Fruit fly (Drosophila melanogaster): ENCODE results near the gene CG32447.

The CG32447 gene

DNA sequence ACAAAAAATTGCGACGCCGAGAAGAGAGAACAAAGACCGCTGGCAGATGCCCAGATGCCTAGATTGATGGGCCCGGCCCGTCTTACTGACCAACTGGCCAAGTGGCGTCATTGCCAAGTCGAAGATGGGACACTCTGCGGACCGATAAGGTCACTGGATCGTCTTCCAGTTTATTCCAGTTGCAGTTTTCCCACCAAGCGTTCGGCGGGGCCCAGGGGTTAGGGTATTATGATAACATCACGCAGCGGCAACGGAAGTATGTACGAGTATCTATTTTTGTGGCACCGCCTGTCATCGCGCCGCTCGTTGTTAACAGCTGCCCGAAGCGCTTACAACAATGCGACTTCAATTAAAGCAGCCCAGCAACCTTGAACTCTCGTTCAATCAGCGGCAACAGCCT is 6.1 kb downstream of the CG32447 start:
- TF ChIP-seq cnc (optimal IDR thresholded peaks at IDR 0.05) (no peak), CG1620 (GFP tag; optimal IDR thresholded peaks at IDR 0.05) (no peak), Mnt (GFP tag; optimal IDR thresholded peaks at IDR 0.05) (no peak), CG12768 (GFP tag; optimal IDR thresholded peaks at IDR 0.05) (no peak), pad (GFP tag; optimal IDR thresholded peaks at IDR 0.05) (no peak), toe (GFP tag; optimal IDR thresholded peaks at IDR 0.05) (no peak), CG11617 (GFP tag; optimal IDR thresholded peaks at IDR 0.05) (no peak), kay (GFP tag; ENCODE audit: borderline replicate concordance) (no peak), Crg-1 (GFP tag; optimal IDR thresholded peaks at IDR 0.05) (no peak), tj (GFP tag; optimal IDR thresholded peaks at IDR 0.05) (no peak), Hr96 (GFP tag; optimal IDR thresholded peaks at IDR 0.05) (no peak), Clk (GFP tag; optimal IDR thresholded peaks at IDR 0.05) (no peak), cic (GFP tag; optimal IDR thresholded peaks at IDR 0.05) (no peak), ovo (GFP tag; optimal IDR thresholded peaks at IDR 0.05) (no peak), CG14711 (tag; optimal IDR thresholded peaks at IDR 0.05) (no peak), CG7101 (tag; optimal IDR thresholded peaks at IDR 0.05) (no peak), CG33017 (tag; optimal IDR thresholded peaks at IDR 0.05) (no peak), bab1 (GFP tag; optimal IDR thresholded peaks at IDR 0.05) (no peak), CG5204 (GFP tag; optimal IDR thresholded peaks at IDR 0.05) (no peak)

DNA sequence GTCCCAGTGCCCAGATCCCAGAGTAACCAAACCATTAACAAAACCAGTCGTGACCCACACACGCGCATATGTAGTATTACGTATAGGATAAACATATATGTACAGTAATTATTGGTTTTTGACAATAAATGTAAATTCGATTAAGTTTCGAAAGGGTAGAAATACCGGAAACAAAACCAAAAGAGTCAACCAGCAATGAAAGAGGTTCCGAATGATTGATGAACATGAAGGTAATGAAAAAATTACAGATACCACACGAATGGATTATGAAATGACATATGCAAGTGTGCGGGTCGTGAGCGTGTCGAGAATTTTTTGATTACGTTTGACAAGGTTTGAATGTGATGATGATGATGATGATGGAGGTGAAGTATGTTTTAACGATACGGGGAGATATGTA is 11.5 kb downstream of the CG32447 start:
- TF ChIP-seq Mnt (GFP tag; optimal IDR thresholded peaks at IDR 0.05) (no peak), CG1620 (GFP tag; optimal IDR thresholded peaks at IDR 0.05) (no peak), CG12768 (GFP tag; optimal IDR thresholded peaks at IDR 0.05) (no peak), toe (GFP tag; optimal IDR thresholded peaks at IDR 0.05) (no peak), kay (GFP tag; ENCODE audit: borderline replicate concordance) (no peak), Clk (GFP tag; optimal IDR thresholded peaks at IDR 0.05) (no peak), CG7045 (GFP tag; optimal IDR thresholded peaks at IDR 0.05) (no peak), CG33017 (tag; optimal IDR thresholded peaks at IDR 0.05) (no peak), CG14711 (tag; optimal IDR thresholded peaks at IDR 0.05) (no peak), tj (GFP tag; optimal IDR thresholded peaks at IDR 0.05) (no peak), cnc (optimal IDR thresholded peaks at IDR 0.05) (no peak), Hr96 (GFP tag; optimal IDR thresholded peaks at IDR 0.05) (no peak), pad (GFP tag; optimal IDR thresholded peaks at IDR 0.05) (no peak), CG11617 (GFP tag; optimal IDR thresholded peaks at IDR 0.05) (no peak), ovo (GFP tag; optimal IDR thresholded peaks at IDR 0.05) (no peak), CG5204 (GFP tag; optimal IDR thresholded peaks at IDR 0.05) (no peak), cic (GFP tag; optimal IDR thresholded peaks at IDR 0.05) (no peak), bab1 (GFP tag; optimal IDR thresholded peaks at IDR 0.05) (no peak)

DNA sequence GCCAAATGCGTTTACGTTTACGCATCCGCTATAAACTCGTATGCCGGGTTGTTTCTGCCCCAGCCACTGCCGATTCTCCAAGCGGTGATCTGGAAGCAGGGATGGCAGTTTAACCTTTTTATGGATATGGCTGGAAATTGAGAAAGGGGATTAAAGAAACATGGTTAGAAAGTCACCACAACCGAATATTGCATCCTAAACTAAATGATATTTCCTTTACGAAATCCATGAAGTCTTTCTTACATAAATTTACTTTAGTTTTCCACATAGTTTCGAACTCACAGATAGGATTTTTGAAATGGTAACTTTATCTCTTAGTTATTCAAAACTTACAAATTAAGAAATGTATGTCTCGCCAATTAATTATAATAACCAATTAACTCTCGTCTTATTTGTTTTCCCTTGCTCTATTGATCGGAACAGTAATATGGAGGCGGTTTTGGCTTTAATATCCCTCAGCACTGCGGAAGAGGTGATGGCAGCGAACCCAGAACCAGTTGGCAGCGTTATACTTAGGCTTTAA is 17.5 kb downstream of the CG32447 start:
- TF ChIP-seq CG12768 (GFP tag; optimal IDR thresholded peaks at IDR 0.05): no peak
- TF ChIP-seq pad (GFP tag; optimal IDR thresholded peaks at IDR 0.05): no peak
- TF ChIP-seq CG14711 (tag; optimal IDR thresholded peaks at IDR 0.05): no peak
- TF ChIP-seq kay (GFP tag; ENCODE audit: borderline replicate concordance): no peak
- TF ChIP-seq cnc (optimal IDR thresholded peaks at IDR 0.05): no peak
- no peak for TF ChIP-seq CG33017 (tag; optimal IDR thresholded peaks at IDR 0.05)
- TF ChIP-seq CG7101 (tag; optimal IDR thresholded peaks at IDR 0.05): no peak
- no peak for TF ChIP-seq cic (GFP tag; optimal IDR thresholded peaks at IDR 0.05)
- no peak for TF ChIP-seq toe (GFP tag; optimal IDR thresholded peaks at IDR 0.05)
- TF ChIP-seq CG7045 (GFP tag; optimal IDR thresholded peaks at IDR 0.05): no peak

DNA sequence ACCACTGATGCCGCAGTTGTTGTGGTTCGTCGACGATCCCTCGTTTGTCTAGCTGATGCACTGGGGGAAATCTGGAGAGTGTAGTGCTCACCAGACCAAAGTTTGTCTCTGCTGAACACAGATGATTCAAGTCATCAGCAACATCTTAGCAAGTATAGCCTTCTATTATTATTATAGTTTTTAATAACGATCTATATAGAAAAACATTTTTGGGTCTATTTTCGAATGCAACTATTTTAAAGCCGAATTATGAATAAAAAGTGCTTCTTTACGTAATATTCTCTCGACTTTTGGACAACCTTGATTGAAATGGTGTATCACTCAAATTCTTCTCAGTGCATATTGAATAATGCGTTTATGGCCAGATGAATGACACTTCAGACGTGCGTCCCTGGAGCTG is 20.4 kb downstream of the CG32447 start:
- no peak for TF ChIP-seq CG11617 (GFP tag; optimal IDR thresholded peaks at IDR 0.05)
- TF ChIP-seq tj (GFP tag; optimal IDR thresholded peaks at IDR 0.05): no peak

DNA sequence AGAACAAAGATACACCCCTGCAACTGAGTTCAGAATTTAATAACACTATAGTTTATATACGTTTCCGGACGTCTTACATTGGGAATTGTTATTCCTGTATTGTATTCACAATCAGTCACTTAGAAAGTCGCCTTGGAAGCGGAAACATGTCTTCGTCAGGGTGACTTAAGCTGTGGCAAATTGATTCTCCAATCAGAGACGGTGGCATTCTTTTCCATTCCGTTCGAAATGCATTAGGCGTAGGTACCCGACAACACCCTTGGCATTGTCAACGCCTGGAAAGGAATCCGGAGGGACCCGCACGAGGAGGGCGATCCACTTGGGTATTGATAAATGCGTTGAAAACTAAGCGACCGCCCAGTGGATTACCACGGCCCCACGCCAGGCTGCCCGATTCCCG is 22.2 kb downstream of the CG32447 start, which contains the start of gene Sfp78E:
Sfp78E (minus strand) TSS at position 101 of the 400 bp plus-strand sequence.
- TF ChIP-seq Hr96 (GFP tag; optimal IDR thresholded peaks at IDR 0.05) (no peak), Clk (GFP tag; optimal IDR thresholded peaks at IDR 0.05) (no peak), CG14711 (tag; optimal IDR thresholded peaks at IDR 0.05) (no peak), kay (GFP tag; ENCODE audit: borderline replicate concordance) (no peak), CG1620 (GFP tag; optimal IDR thresholded peaks at IDR 0.05) (no peak), cic (GFP tag; optimal IDR thresholded peaks at IDR 0.05) (no peak), CG11617 (GFP tag; optimal IDR thresholded peaks at IDR 0.05) (no peak), CG12768 (GFP tag; optimal IDR thresholded peaks at IDR 0.05) (no peak), tj (GFP tag; optimal IDR thresholded peaks at IDR 0.05) (no peak), Mnt (GFP tag; optimal IDR thresholded peaks at IDR 0.05) (no peak), CG7045 (GFP tag; optimal IDR thresholded peaks at IDR 0.05) (no peak), Crg-1 (GFP tag; optimal IDR thresholded peaks at IDR 0.05) (no peak), CG7101 (tag; optimal IDR thresholded peaks at IDR 0.05) (no peak), CG33017 (tag; optimal IDR thresholded peaks at IDR 0.05) (no peak), cnc (optimal IDR thresholded peaks at IDR 0.05) (no peak), CG5204 (GFP tag; optimal IDR thresholded peaks at IDR 0.05) (no peak), toe (GFP tag; optimal IDR thresholded peaks at IDR 0.05) (no peak), pad (GFP tag; optimal IDR thresholded peaks at IDR 0.05) (no peak), bab1 (GFP tag; optimal IDR thresholded peaks at IDR 0.05) (no peak), ovo (GFP tag; optimal IDR thresholded peaks at IDR 0.05) (no peak)

DNA sequence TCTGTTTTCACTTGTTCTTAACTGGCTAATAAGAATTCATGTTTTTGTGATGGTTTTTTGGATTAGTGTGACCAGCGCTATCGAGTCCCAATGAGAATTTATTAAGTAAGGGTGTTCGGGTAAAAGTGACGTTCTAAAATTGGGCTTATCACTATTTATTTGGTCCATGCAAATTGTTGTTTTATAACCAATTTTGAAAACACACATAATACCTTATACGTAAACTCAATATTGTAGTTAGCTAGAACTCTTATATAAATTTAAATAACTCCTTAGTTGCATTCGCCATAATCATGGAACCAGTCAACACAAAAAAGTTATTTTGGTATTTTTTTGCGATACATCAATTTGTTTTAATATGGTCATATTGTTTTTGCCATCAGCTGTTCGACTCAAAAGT is 26.5 kb downstream of the CG32447 start, which contains the start of the genes Als2 and CG11248:
Als2 (minus strand) TSS at position 69 of the 400 bp plus-strand sequence.
CG11248 (plus strand) TSS at position 364 of the 400 bp plus-strand sequence.
- TF ChIP-seq cic (GFP tag; optimal IDR thresholded peaks at IDR 0.05): no peak
- TF ChIP-seq CG12768 (GFP tag; optimal IDR thresholded peaks at IDR 0.05): peak; percentile 51
- peak; percentile 62 for TF ChIP-seq kay (GFP tag; ENCODE audit: borderline replicate concordance)
- no peak for TF ChIP-seq cnc (optimal IDR thresholded peaks at IDR 0.05)
- TF ChIP-seq Crg-1 (GFP tag; optimal IDR thresholded peaks at IDR 0.05): peak; percentile 41
- TF ChIP-seq tj (GFP tag; optimal IDR thresholded peaks at IDR 0.05): no peak
- peak; percentile 82 for TF ChIP-seq toe (GFP tag; optimal IDR thresholded peaks at IDR 0.05)
- peak; percentile 48 for TF ChIP-seq CG7045 (GFP tag; optimal IDR thresholded peaks at IDR 0.05)
- peak; percentile 28 for TF ChIP-seq pad (GFP tag; optimal IDR thresholded peaks at IDR 0.05)
- peak; percentile 66 for TF ChIP-seq Hr96 (GFP tag; optimal IDR thresholded peaks at IDR 0.05)
- peak; percentile 66 for TF ChIP-seq CG11617 (GFP tag; optimal IDR thresholded peaks at IDR 0.05)
- TF ChIP-seq CG1620 (GFP tag; optimal IDR thresholded peaks at IDR 0.05): peak; percentile 64
- TF ChIP-seq bab1 (GFP tag; optimal IDR thresholded peaks at IDR 0.05): peak; percentile 79
- TF ChIP-seq CG33017 (tag; optimal IDR thresholded peaks at IDR 0.05): peak; percentile 17
- TF ChIP-seq CG14711 (tag; optimal IDR thresholded peaks at IDR 0.05): peak; percentile 53
- no peak for TF ChIP-seq Clk (GFP tag; optimal IDR thresholded peaks at IDR 0.05)
- peak; percentile 63 for TF ChIP-seq CG5204 (GFP tag; optimal IDR thresholded peaks at IDR 0.05)
- TF ChIP-seq CG7101 (tag; optimal IDR thresholded peaks at IDR 0.05): peak; percentile 52
- no peak for TF ChIP-seq ovo (GFP tag; optimal IDR thresholded peaks at IDR 0.05)
- TF ChIP-seq Mnt (GFP tag; optimal IDR thresholded peaks at IDR 0.05): peak; percentile 6

Data from whole organism, adult.